Worm (Caenorhabditis elegans) whole organism, early embryonic: ENCODE measurements around the gene sru-29.

Experiments
- B0310.2 ChIP-seq: sonication (generic microtip); optimal IDR thresholded peaks from 2 replicates; lab custom pipeline; 2016; ENCODE audit warnings: mild to moderate bottlenecking, missing genetic modification characterization, missing compliant biosample characterization
- F13C5.2 ChIP-seq: sonication (generic microtip); optimal IDR thresholded peaks from 2 replicates; lab custom pipeline; 2017; ENCODE audit warnings: mild to moderate bottlenecking, missing genetic modification characterization, inconsistent platforms, missing compliant biosample characterization
- aly-1 ChIP-seq: sonication (generic microtip); optimal IDR thresholded peaks from 2 replicates; lab custom pipeline; 2016; ENCODE audit warnings: missing genetic modification characterization, missing compliant biosample characterization
- ama-1 ChIP-seq: fragments of 150-350 bp; optimal IDR thresholded peaks from 2 replicates; lab custom pipeline; 2014
- ceh-13 ChIP-seq: fragments of 200-800 bp; sonication (Bioruptor generic); optimal IDR thresholded peaks from 2 replicates; lab custom pipeline; 2018; ENCODE audit warnings: mild to moderate bottlenecking, missing genetic modification characterization, missing compliant biosample characterization
- ceh-36 ChIP-seq: sonication (generic microtip); optimal IDR thresholded peaks from 2 replicates; lab custom pipeline; 2016; ENCODE audit warnings: missing genetic modification characterization, inconsistent platforms, missing compliant biosample characterization
- ets-7 ChIP-seq: sonication (generic microtip); optimal IDR thresholded peaks from 2 replicates; lab custom pipeline; 2016; ENCODE audit warnings: missing genotype, missing genetic modification characterization, missing compliant biosample characterization
- flt-1 ChIP-seq: fragments of 200-800 bp; sonication (Bioruptor generic); IDR thresholded peaks from 2 replicates; pipeline ENCODE4 v1.3.6; 2022; ENCODE audit warnings: missing genetic modification characterization, missing compliant biosample characterization
- hmbx-1 ChIP-seq: sonication (generic microtip); optimal IDR thresholded peaks from 2 replicates; lab custom pipeline; 2016; ENCODE audit warnings: mild to moderate bottlenecking, missing genetic modification characterization, missing compliant biosample characterization
- hmg-4 ChIP-seq: fragments of 200-800 bp; sonication (Bioruptor generic); optimal IDR thresholded peaks from 2 replicates; lab custom pipeline; 2018; ENCODE audit warnings: mild to moderate bottlenecking, missing genetic modification characterization, missing compliant biosample characterization
- hnd-1 ChIP-seq: sonication (generic microtip); optimal IDR thresholded peaks from 2 replicates; lab custom pipeline; 2016; ENCODE audit warnings: missing genetic modification characterization, missing compliant biosample characterization
- pes-1 ChIP-seq: fragments of 200-800 bp; sonication (Bioruptor generic); IDR thresholded peaks from 2 replicates; pipeline ENCODE4 v1.3.6; 2022; ENCODE audit warnings: missing genetic modification reagents, missing genetic modification characterization, missing compliant biosample characterization
- scrt-1 ChIP-seq: fragments of 200-800 bp; sonication (Bioruptor generic); IDR thresholded peaks from 2 replicates; pipeline ENCODE4 v1.3.6; 2022; ENCODE audit warnings: missing genetic modification characterization, missing compliant biosample characterization
- sea-1 ChIP-seq: fragments of 200-800 bp; sonication (Bioruptor generic); conservative IDR thresholded peaks from 2 replicates; pipeline ENCODE4 v1.3.6; 2022; ENCODE audit warnings: missing genetic modification characterization, missing compliant biosample characterization
- tbx-11 ChIP-seq: fragments of 200-800 bp; sonication (Bioruptor generic); IDR thresholded peaks from 2 replicates; pipeline ENCODE4 v1.3.6; 2022; ENCODE audit warnings: missing genetic modification characterization, missing compliant biosample characterization
- tbx-37 ChIP-seq: fragments of 200-800 bp; sonication (Bioruptor generic); conservative IDR thresholded peaks from 2 replicates; pipeline ENCODE4 v1.3.6; 2022; ENCODE audit warnings: missing genetic modification reagents, missing genetic modification characterization, missing compliant biosample characterization
- tra-4 ChIP-seq: sonication (generic microtip); optimal IDR thresholded peaks from 2 replicates; lab custom pipeline; 2017; ENCODE audit warnings: missing genetic modification characterization, missing compliant biosample characterization

Gene sru-29

ce11 chrV:9786721-9787131, 24.5 kb upstream of the sru-29 start, which contains the start of gene F46B6.6:
TSS of gene F46B6.6 (minus strand) at chrV:9786868.
- TF ChIP-seq ama-1 (lab: Kevin White, UChicago) (peak; percentile 44), hnd-1 (tag; lab: Kevin White, UChicago) (no peak)

ce11 chrV:9789657-9790261, 21.5 kb upstream of the sru-29 start, which contains the start of gene ztf-7:
TSS of gene ztf-7 (minus strand) at chrV:9789707.
- TF ChIP-seq sea-1 (GFP tag; lab: Robert Waterston, UW) (no peak), ceh-36 (no peak), B0310.2 (tag; lab: Kevin White, UChicago) (no peak), F13C5.2 (tag; lab: Kevin White, UChicago) (peak; percentile 46), tbx-37 (GFP tag; lab: Robert Waterston, UW) (no peak), tbx-11 (GFP tag; lab: Robert Waterston, UW) (no peak), ceh-13 (GFP tag; lab: Kevin White, UChicago) (no peak)

ce11 chrV:9791332-9791731, 19.9 kb upstream of the sru-29 start, which contains the start of gene lipl-2:
TSS of gene lipl-2 (plus strand) at chrV:9791567.
- TF ChIP-seq ets-7 (tag; lab: Kevin White, UChicago): no peak
- TF ChIP-seq hnd-1 (tag; lab: Kevin White, UChicago): no peak

- no peak for TF ChIP-seq hmg-4 (GFP tag; lab: Kevin White, UChicago)
- no peak for TF ChIP-seq tbx-37 (GFP tag; lab: Robert Waterston, UW)
- no peak for TF ChIP-seq ceh-13 (GFP tag; lab: Kevin White, UChicago)
- TF ChIP-seq pes-1: no peak
- TF ChIP-seq tbx-11 (GFP tag; lab: Robert Waterston, UW): no peak
- no peak for TF ChIP-seq hmbx-1
- no peak for TF ChIP-seq ama-1 (lab: Kevin White, UChicago)
- no peak for TF ChIP-seq hnd-1 (tag; lab: Kevin White, UChicago)
- no peak for TF ChIP-seq aly-1
- TF ChIP-seq ceh-36: no peak
- TF ChIP-seq sea-1 (GFP tag; lab: Robert Waterston, UW): no peak
- no peak for TF ChIP-seq F13C5.2 (tag; lab: Kevin White, UChicago)
- TF ChIP-seq ets-7 (tag; lab: Kevin White, UChicago): no peak
Measured at ce11 chrV:9794997-9795396, 16.3 kb upstream of the sru-29 start.

- TF ChIP-seq hmg-4 (GFP tag; lab: Kevin White, UChicago) (no peak), flt-1 (no peak), ceh-13 (GFP tag; lab: Kevin White, UChicago) (no peak), ets-7 (tag; lab: Kevin White, UChicago) (no peak)
Measured at ce11 chrV:9796002-9796401, 15.3 kb upstream of the sru-29 start.

- no peak for TF ChIP-seq flt-1
- TF ChIP-seq hmg-4 (GFP tag; lab: Kevin White, UChicago): no peak
- TF ChIP-seq aly-1: no peak
- no peak for TF ChIP-seq ets-7 (tag; lab: Kevin White, UChicago)
- TF ChIP-seq B0310.2 (tag; lab: Kevin White, UChicago): no peak
Measured at ce11 chrV:9796562-9796961, 14.7 kb upstream of the sru-29 start, which contains the start of gene F46B6.9. TSS of gene F46B6.9 (plus strand) at chrV:9796862.

- no peak for TF ChIP-seq B0310.2 (tag; lab: Kevin White, UChicago)
- no peak for TF ChIP-seq ama-1 (lab: Kevin White, UChicago)
- TF ChIP-seq scrt-1: no peak
- no peak for TF ChIP-seq F13C5.2 (tag; lab: Kevin White, UChicago)
- no peak for TF ChIP-seq aly-1
- TF ChIP-seq hmbx-1: no peak
- TF ChIP-seq ceh-36: no peak
- TF ChIP-seq ceh-13 (GFP tag; lab: Kevin White, UChicago): no peak
Measured at ce11 chrV:9798212-9798611, 13.0 kb upstream of the sru-29 start.

- no peak for TF ChIP-seq ceh-13 (GFP tag; lab: Kevin White, UChicago)
- TF ChIP-seq flt-1: no peak
- TF ChIP-seq ceh-36: no peak
- TF ChIP-seq tra-4 (tag; lab: Kevin White, UChicago): no peak
- no peak for TF ChIP-seq B0310.2 (tag; lab: Kevin White, UChicago)
- no peak for TF ChIP-seq tbx-37 (GFP tag; lab: Robert Waterston, UW)
- TF ChIP-seq ama-1 (lab: Kevin White, UChicago): no peak
- TF ChIP-seq F13C5.2 (tag; lab: Kevin White, UChicago): no peak
- no peak for TF ChIP-seq hnd-1 (tag; lab: Kevin White, UChicago)
- no peak for TF ChIP-seq tbx-11 (GFP tag; lab: Robert Waterston, UW)
- no peak for TF ChIP-seq hmg-4 (GFP tag; lab: Kevin White, UChicago)
- no peak for TF ChIP-seq pes-1
- TF ChIP-seq aly-1: no peak
- TF ChIP-seq ets-7 (tag; lab: Kevin White, UChicago): no peak
- no peak for TF ChIP-seq sea-1 (GFP tag; lab: Robert Waterston, UW)
- no peak for TF ChIP-seq scrt-1
Measured at ce11 chrV:9799076-9799475, 12.2 kb upstream of the sru-29 start, which contains the start of gene F46B6.13. TSS of gene F46B6.13 (minus strand) at chrV:9799176.

ce11 chrV:9801965-9802364, 9.3 kb upstream of the sru-29 start, which contains the start of gene F46B6.10:
TSS of gene F46B6.10 (minus strand) at chrV:9802065.
- TF ChIP-seq scrt-1 (no peak), tra-4 (tag; lab: Kevin White, UChicago) (no peak), ceh-36 (no peak), sea-1 (GFP tag; lab: Robert Waterston, UW) (no peak), ceh-13 (GFP tag; lab: Kevin White, UChicago) (no peak), F13C5.2 (tag; lab: Kevin White, UChicago) (no peak), hmbx-1 (no peak)
